Fruit fly (Drosophila melanogaster): ENCODE data around the gene CG42402.

dm6 chr3R:4077658-4078057 is at the start of gene CG42402:
- no peak for TF ChIP-seq fd96Ca (GFP tag; IDR thresholded peaks at IDR 0.05)
- TF ChIP-seq gl (tag; optimal IDR thresholded peaks at IDR 0.05): no peak

All from whole organism, pupa.